Worm (Caenorhabditis elegans) whole organism, L1 larva: Measurements from ENCODE around the gene fbxb-60.
A peak's percentile ranks its signal among the peaks of the same experiment; 100 is the strongest.

ENCODE experiments used
- C04F5.9 ChIP-seq: sonication (generic microtip); optimal IDR thresholded peaks from 2 replicates; lab custom pipeline; 2016; ENCODE audit warnings: missing genetic modification characterization, missing compliant biosample characterization
- C34B4.2 ChIP-seq: sonication (generic microtip); optimal IDR thresholded peaks from 2 replicates; lab custom pipeline; 2017; ENCODE audit warnings: mild to moderate bottlenecking, missing genetic modification characterization, missing compliant biosample characterization
- aha-1 ChIP-seq: fragments of 150-350 bp; optimal IDR thresholded peaks from 2 replicates; lab custom pipeline; 2014; ENCODE audit warnings: missing biosample characterization, missing genetic modification characterization
- ceh-8 ChIP-seq: fragments of 200-800 bp; sonication (Bioruptor generic); optimal IDR thresholded peaks from 2 replicates; lab custom pipeline; 2018; ENCODE audit warnings: mild to moderate bottlenecking, missing genetic modification characterization, moderate library complexity, missing compliant biosample characterization
- ceh-82 ChIP-seq, 3 experiments: fragments of 150-350 bp in 1 of 3; sonication (generic microtip) in 2 of 3; optimal IDR thresholded peaks; 2 replicates each; lab custom pipeline; 2014 to 2017; ENCODE audit warnings: missing biosample characterization in 3 of 3, missing genetic modification characterization in 3 of 3
- efl-1 ChIP-seq, 4 experiments: fragments of 150-350 bp; optimal IDR thresholded peaks in 3 of 4; peaks in 1 of 4; 1 replicate in 1 of 4; 2 replicates in 3 of 4; lab custom pipeline; 2014; ENCODE audit warnings: missing biosample characterization in 2 of 4, missing genetic modification characterization in 2 of 4, missing genetic modification reagents in 2 of 4
- efl-3 ChIP-seq: fragments of 200-800 bp; sonication (Bioruptor generic); optimal IDR thresholded peaks from 2 replicates; lab custom pipeline; 2018; ENCODE audit warnings: mild to moderate bottlenecking, missing genetic modification characterization, missing compliant biosample characterization
- elt-2 ChIP-seq: sonication (generic microtip); optimal IDR thresholded peaks from 2 replicates; lab custom pipeline; 2016; ENCODE audit warnings: missing genetic modification characterization, mild to moderate bottlenecking, inconsistent platforms, missing compliant biosample characterization, missing genetic modification reagents
- elt-3 ChIP-seq, 6 experiments: fragments of 150-350 bp in 1 of 6; sonication (generic microtip); optimal IDR thresholded peaks; 2 replicates each; lab custom pipeline; 2017 to 2018; ENCODE audit warnings: missing biosample characterization in 6 of 6, missing genetic modification characterization in 6 of 6, inconsistent platforms in 1 of 6
- fkh-4 ChIP-seq: sonication (generic microtip); optimal IDR thresholded peaks from 2 replicates; lab custom pipeline; 2016; ENCODE audit warnings: missing compliant biosample characterization, missing genetic modification characterization, borderline replicate concordance
- fos-1 ChIP-seq: fragments of 150-350 bp; optimal IDR thresholded peaks from 2 replicates; lab custom pipeline; 2014; ENCODE audit warnings: missing biosample characterization, missing genetic modification characterization
- hlh-17 ChIP-seq: fragments of 200-800 bp; sonication (Bioruptor generic); optimal IDR thresholded peaks from 2 replicates; lab custom pipeline; 2018; ENCODE audit warnings: missing genetic modification characterization, mild to moderate bottlenecking, missing compliant biosample characterization, moderate library complexity, borderline replicate concordance
- hlh-4 ChIP-seq: sonication (generic microtip); optimal IDR thresholded peaks from 2 replicates; lab custom pipeline; 2016; ENCODE audit warnings: mild to moderate bottlenecking, missing genetic modification characterization, missing compliant biosample characterization
- isw-1 ChIP-seq: fragments of 200-800 bp; sonication (Bioruptor generic); IDR thresholded peaks from 2 replicates; pipeline ENCODE4 v1.3.6; 2022; ENCODE audit warnings: missing genetic modification characterization, missing compliant biosample characterization
- jun-1 ChIP-seq: fragments of 150-350 bp; optimal IDR thresholded peaks from 2 replicates; lab custom pipeline; 2014; ENCODE audit warnings: missing biosample characterization, missing genetic modification reagents, missing genetic modification characterization
- lin-13 ChIP-seq: fragments of 150-350 bp; optimal IDR thresholded peaks from 2 replicates; lab custom pipeline; 2014; ENCODE audit warnings: missing biosample characterization, missing genetic modification reagents, missing genetic modification characterization
- lin-39 ChIP-seq: fragments of 150-350 bp; optimal IDR thresholded peaks from 2 replicates; lab custom pipeline; 2014; ENCODE audit warnings: missing biosample characterization, missing genetic modification reagents, missing genetic modification characterization
- lir-3 ChIP-seq: sonication (generic microtip); optimal IDR thresholded peaks from 2 replicates; lab custom pipeline; 2016; ENCODE audit warnings: mild to moderate bottlenecking, missing genetic modification characterization, moderate library complexity, missing compliant biosample characterization; ENCODE audit not compliant: poor library complexity
- lsy-2 ChIP-seq, 2 experiments: fragments of 150-350 bp; optimal IDR thresholded peaks; 2 replicates each; lab custom pipeline; 2014; ENCODE audit warnings: missing biosample characterization in 2 of 2, missing genetic modification characterization in 2 of 2
- mab-9 ChIP-seq: fragments of 200-800 bp; sonication (Bioruptor generic); IDR thresholded peaks from 2 replicates; pipeline ENCODE4 v1.3.6; 2022; ENCODE audit warnings: missing genetic modification reagents, missing genetic modification characterization, missing compliant biosample characterization
- mep-1 ChIP-seq: fragments of 150-350 bp; optimal IDR thresholded peaks from 2 replicates; lab custom pipeline; 2014; ENCODE audit warnings: missing biosample characterization, missing genetic modification characterization
- nhr-11 ChIP-seq: fragments of 150-350 bp; optimal IDR thresholded peaks from 2 replicates; lab custom pipeline; 2014; ENCODE audit warnings: missing biosample characterization, missing genetic modification characterization
- nhr-20 ChIP-seq: sonication (generic microtip); optimal IDR thresholded peaks from 2 replicates; lab custom pipeline; 2016; ENCODE audit warnings: mild to moderate bottlenecking, missing genetic modification characterization, missing compliant biosample characterization
- nhr-76 ChIP-seq: sonication (generic microtip); optimal IDR thresholded peaks from 2 replicates; lab custom pipeline; 2017; ENCODE audit warnings: missing biosample characterization, missing genetic modification characterization
- pag-3 ChIP-seq: sonication (generic microtip); optimal IDR thresholded peaks from 2 replicates; lab custom pipeline; 2017; ENCODE audit warnings: missing genetic modification characterization, mild to moderate bottlenecking, missing compliant biosample characterization, antibody characterized with exemption, borderline replicate concordance; ENCODE audit not compliant: insufficient read depth
- skn-1 ChIP-seq: fragments of 150-350 bp; optimal IDR thresholded peaks from 2 replicates; lab custom pipeline; 2014; ENCODE audit warnings: missing biosample characterization, missing genetic modification characterization
- sox-4 ChIP-seq: sonication (generic microtip); optimal IDR thresholded peaks from 2 replicates; lab custom pipeline; 2016; ENCODE audit warnings: missing genetic modification characterization, missing compliant biosample characterization
- sup-37 ChIP-seq: fragments of 200-800 bp; sonication (Bioruptor generic); optimal IDR thresholded peaks from 2 replicates; lab custom pipeline; 2018; ENCODE audit warnings: mild to moderate bottlenecking, missing genetic modification characterization, missing compliant biosample characterization
- swsn-7 ChIP-seq: sonication (generic microtip); optimal IDR thresholded peaks from 2 replicates; lab custom pipeline; 2016; ENCODE audit warnings: missing genetic modification characterization, missing compliant biosample characterization
- tlp-1 ChIP-seq: fragments of 150-350 bp; optimal IDR thresholded peaks from 2 replicates; lab custom pipeline; 2014; ENCODE audit warnings: missing biosample characterization, missing genetic modification characterization
- unc-130 ChIP-seq: fragments of 150-350 bp; optimal IDR thresholded peaks from 2 replicates; lab custom pipeline; 2017; ENCODE audit warnings: missing biosample characterization, missing genetic modification characterization, inconsistent platforms
- unc-86 ChIP-seq: sonication (generic microtip); optimal IDR thresholded peaks from 2 replicates; lab custom pipeline; 2016; ENCODE audit warnings: missing genetic modification characterization, missing compliant biosample characterization
- zag-1 ChIP-seq: fragments of 150-350 bp; optimal IDR thresholded peaks from 2 replicates; lab custom pipeline; 2014; ENCODE audit warnings: missing biosample characterization, missing genetic modification characterization
- zip-4 ChIP-seq: fragments of 200-800 bp; sonication (Bioruptor generic); optimal IDR thresholded peaks from 2 replicates; lab custom pipeline; 2018; ENCODE audit warnings: mild to moderate bottlenecking, missing genetic modification characterization, moderate library complexity, missing compliant biosample characterization

fbxb-60 gene

ce11 chrV:19319460-19319995, 21.9 kb downstream of the fbxb-60 start, which contains the start of gene C43D7.7:
Gene C43D7.7 (minus strand): TSS chrV:19319510.
- TF ChIP-seq elt-2 (tag; lab: Kevin White, UChicago), result peak; percentile 69
- TF ChIP-seq ceh-8 (GFP tag; lab: Kevin White, UChicago), result no peak

DNA sequence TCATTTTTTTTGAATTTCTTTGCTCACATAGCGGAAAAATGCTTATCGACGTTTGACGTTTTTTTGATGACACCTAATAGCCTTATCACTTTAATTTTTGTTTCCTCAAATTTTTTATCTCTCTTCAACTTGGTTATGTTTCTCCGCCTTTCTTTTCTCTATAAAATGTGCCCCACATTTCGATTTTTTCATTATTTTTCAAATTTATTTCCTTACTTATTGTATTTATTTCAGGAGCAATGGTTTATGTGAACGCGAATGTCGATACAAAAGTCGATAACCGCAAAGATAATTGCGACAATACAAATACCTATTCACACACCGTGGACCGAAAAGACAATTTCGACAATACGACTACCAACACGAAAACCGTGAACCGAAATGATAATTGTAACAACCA, 22.8 kb downstream of the fbxb-60 start, which contains the start of gene sdz-6:
sdz-6 (plus strand) TSS at position 229 of the 400 bp plus-strand sequence.
- no peak for TF ChIP-seq sox-4 (tag; lab: Kevin White, UChicago)
- TF ChIP-seq elt-2 (tag; lab: Kevin White, UChicago), result peak; percentile 25
- no peak for TF ChIP-seq ceh-8 (GFP tag; lab: Kevin White, UChicago)
- no peak for TF ChIP-seq ceh-82 (tag; optimal IDR thresholded peaks at IDR 0.05; lab: Kevin White, UChicago)

- TF ChIP-seq mab-9, result no peak
- no peak for TF ChIP-seq hlh-17
- TF ChIP-seq tlp-1, result no peak
- no peak for TF ChIP-seq lsy-2 (tag; optimal IDR thresholded peaks at IDR 0.05; lab: Kevin White, UChicago)
- TF ChIP-seq skn-1 (tag; lab: Kevin White, UChicago), result no peak
- TF ChIP-seq sup-37 (GFP tag; lab: Kevin White, UChicago), result no peak
- TF ChIP-seq fos-1 (tag; lab: Kevin White, UChicago), result no peak
- no peak for TF ChIP-seq ceh-8 (GFP tag; lab: Kevin White, UChicago)
- no peak for TF ChIP-seq jun-1 (tag; lab: Kevin White, UChicago)
- TF ChIP-seq nhr-76 (tag; lab: Kevin White, UChicago), result no peak
- no peak for TF ChIP-seq isw-1 (GFP tag; lab: Robert Waterston, UW)
- TF ChIP-seq unc-130 (tag; lab: Kevin White, UChicago), result no peak
Measured at ce11 chrV:19322387-19322786, 24.8 kb downstream of the fbxb-60 start, which contains the start of gene C43D7.4. Gene C43D7.4 (minus strand): TSS chrV:19322487.

- TF ChIP-seq efl-1 (optimal IDR thresholded peaks at IDR 0.05; lab: Kevin White, UChicago), result no peak
- TF ChIP-seq efl-1 (GFP tag; optimal IDR thresholded peaks at IDR 0.05 in 1 of 2; lab: Kevin White, UChicago), result peak in 1 of 2 experiments; percentile 75
- no peak for TF ChIP-seq lin-39
Measured at ce11 chrV:19325436-19325835, 27.8 kb downstream of the fbxb-60 start.

DNA sequence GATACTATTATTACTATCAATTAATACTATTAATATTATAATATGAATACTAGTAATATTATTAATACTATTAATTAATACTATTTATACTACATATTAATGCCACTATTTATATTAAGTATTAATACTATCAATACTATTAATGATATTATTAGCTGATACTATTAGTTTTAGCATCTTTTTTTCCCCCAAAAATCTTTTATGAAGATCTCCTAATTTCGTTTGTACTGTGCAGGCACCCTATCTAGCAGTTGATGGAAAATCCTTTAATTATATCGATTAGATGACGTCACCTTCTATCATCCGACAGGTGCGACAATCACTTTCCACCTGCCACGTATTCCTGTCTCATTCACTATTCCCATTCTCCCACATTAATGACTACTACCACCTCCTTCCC, 31.7 kb downstream of the fbxb-60 start, which contains the start of gene fbxb-65:
fbxb-65 (plus strand) TSS at position 301 of the 400 bp plus-strand sequence.
- TF ChIP-seq hlh-4 (tag; lab: Kevin White, UChicago) (peak; percentile 61), aha-1 (tag; lab: Kevin White, UChicago) (no peak), lin-13 (GFP tag; lab: Kevin White, UChicago) (no peak)

ce11 chrV:19337333-19337732, 39.7 kb downstream of the fbxb-60 start:
- TF ChIP-seq C04F5.9 (tag; lab: Kevin White, UChicago) (no peak), nhr-76 (tag; lab: Kevin White, UChicago) (no peak), elt-3 (tag; optimal IDR thresholded peaks at IDR 0.05; lab: Kevin White, UChicago) (no peak), zip-4 (no peak), nhr-11 (tag; lab: Kevin White, UChicago) (no peak), unc-86 (tag; lab: Kevin White, UChicago) (no peak), hlh-4 (tag; lab: Kevin White, UChicago) (no peak), aha-1 (tag; lab: Kevin White, UChicago) (no peak), ceh-82 (tag; optimal IDR thresholded peaks at IDR 0.05; lab: Kevin White, UChicago) (no peak), pag-3 (no peak), fkh-4 (tag; lab: Kevin White, UChicago) (no peak), zag-1 (tag; lab: Kevin White, UChicago) (no peak), efl-3 (GFP tag; lab: Kevin White, UChicago) (no peak), C34B4.2 (no peak), isw-1 (GFP tag; lab: Robert Waterston, UW) (no peak), efl-1 (optimal IDR thresholded peaks at IDR 0.05; lab: Kevin White, UChicago) (no peak), efl-1 (GFP tag; optimal IDR thresholded peaks at IDR 0.05 in 1 of 2; lab: Kevin White, UChicago) (no peak), swsn-7 (tag; lab: Kevin White, UChicago) (no peak), lir-3 (tag; lab: Kevin White, UChicago) (no peak), mep-1 (no peak), nhr-20 (tag; lab: Kevin White, UChicago) (no peak)
- TF ChIP-seq, all 84 proteins: peak for 0
